Fruit fly (Drosophila melanogaster): ENCODE measurements around the gene tal-2A.

The tal-2A gene

DNA sequence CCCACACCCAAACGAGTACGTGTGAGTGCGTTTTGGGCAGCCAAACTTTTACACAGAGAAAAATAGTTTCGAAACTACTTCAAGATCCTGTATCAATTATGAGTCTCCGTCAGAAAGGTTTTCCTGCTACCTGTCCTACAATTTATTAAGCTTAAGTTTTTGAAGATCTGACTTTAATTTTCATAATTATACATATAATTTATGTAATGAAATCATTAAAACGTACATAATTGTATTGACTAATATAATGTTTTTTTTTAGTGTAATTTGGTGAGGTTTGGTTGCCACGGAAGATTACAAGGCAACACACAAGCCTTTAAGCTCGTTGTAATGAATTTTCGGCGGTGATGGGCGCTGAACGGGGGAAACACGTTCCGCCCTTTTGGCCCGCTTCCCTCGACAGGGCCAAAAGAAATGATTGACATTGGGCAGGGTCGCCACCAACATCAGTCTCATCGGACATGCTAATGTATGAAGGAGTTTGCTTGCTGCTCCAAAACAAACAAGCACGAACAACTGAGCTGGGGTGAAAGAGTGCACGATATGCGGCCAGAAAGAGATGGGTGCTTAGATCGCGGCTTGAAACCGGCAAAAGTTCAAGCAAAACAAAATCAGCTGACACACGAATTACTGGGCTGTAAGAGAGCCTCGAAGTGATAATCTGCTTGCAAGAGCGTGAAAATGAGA, 18.8 kb upstream of the tal-2A start (continued):
- TF ChIP-seq zfh1 (GFP tag; IDR thresholded peaks at IDR 0.05) (peak; percentile 61; the same call in 1 of the 3 replicates), pho (GFP tag; optimal IDR thresholded peaks at IDR 0.05) (no peak), CG5245 (GFP tag; optimal IDR thresholded peaks at IDR 0.05) (peak; percentile 30), Aef1 (GFP tag; IDR thresholded peaks at IDR 0.05) (no peak), ara (GFP tag; IDR thresholded peaks at IDR 0.05) (peak; percentile 67), CG31224 (GFP tag; IDR thresholded peaks at IDR 0.05) (no peak), gcm2 (GFP tag; optimal IDR thresholded peaks at IDR 0.05) (no peak), CG30020 (tag; optimal IDR thresholded peaks at IDR 0.05) (peak; percentile 24), CG11504 (tag; optimal IDR thresholded peaks at IDR 0.05) (peak; percentile 81), Mad (GFP tag; optimal IDR thresholded peaks at IDR 0.05) (peak; percentile 26), CG14965 (GFP tag; optimal IDR thresholded peaks at IDR 0.05; ENCODE audit: borderline replicate concordance) (no peak), zen (tag; optimal IDR thresholded peaks at IDR 0.05) (no peak), crc (GFP tag; optimal IDR thresholded peaks at IDR 0.05) (no peak), esg (GFP tag; conservative IDR thresholded peaks at IDR 0.05) (peak; percentile 64), Xrp1 (GFP tag; IDR thresholded peaks at IDR 0.05) (peak; percentile 83), CG17568 (GFP tag; optimal IDR thresholded peaks at IDR 0.05) (peak; percentile 53), Bteb2 (GFP tag; optimal IDR thresholded peaks at IDR 0.05) (no peak), Awh (GFP tag; IDR thresholded peaks at IDR 0.05) (peak; percentile 34; the same call in 1 of the 2 replicates), CG8944 (GFP tag; optimal IDR thresholded peaks at IDR 0.05) (peak; percentile 18), sc (optimal IDR thresholded peaks at IDR 0.05) (no peak), sc (GFP tag; optimal IDR thresholded peaks at IDR 0.05) (peak; percentile 78), CG2678 (tag; optimal IDR thresholded peaks at IDR 0.05) (peak; percentile 85), Med (GFP tag) (peak; percentile 80), lola (GFP tag; optimal IDR thresholded peaks at IDR 0.05) (peak in 1 of 3 experiments; percentile 85), CG1647 (GFP tag; optimal IDR thresholded peaks at IDR 0.05) (no peak), prd (optimal IDR thresholded peaks at IDR 0.05) (no peak), prd (GFP tag; IDR thresholded peaks at IDR 0.05) (peak; percentile 78; the same call in 2 of the 3 replicates), CG8388 (GFP tag; optimal IDR thresholded peaks at IDR 0.05) (peak; percentile 86), grau (tag; optimal IDR thresholded peaks at IDR 0.05) (peak; percentile 73), CG14667 (GFP tag; IDR thresholded peaks at IDR 0.05) (peak; percentile 42; the same call in 1 of the 2 replicates), CG31441 (GFP tag; IDR thresholded peaks at IDR 0.05) (peak; percentile 57; the same call in 1 of the 2 replicates), Dip3 (GFP tag; optimal IDR thresholded peaks at IDR 0.05) (no peak), ssp (GFP tag; IDR thresholded peaks at IDR 0.05) (peak; percentile 51; the same call in 1 of the 2 replicates), fru (optimal IDR thresholded peaks at IDR 0.05) (no peak), run (tag; optimal IDR thresholded peaks at IDR 0.05) (no peak), MBD-R2 (GFP tag; IDR thresholded peaks at IDR 0.05) (no peak), fd64A (GFP tag; optimal IDR thresholded peaks at IDR 0.05) (no peak), CG15269 (tag; optimal IDR thresholded peaks at IDR 0.05) (peak; percentile 62), CG16815 (GFP tag; optimal IDR thresholded peaks at IDR 0.05) (peak; percentile 14), zfh2 (GFP tag; optimal IDR thresholded peaks at IDR 0.05) (no peak), wdn (GFP tag; IDR thresholded peaks at IDR 0.05) (no peak), unpg (GFP tag; optimal IDR thresholded peaks at IDR 0.05) (peak; percentile 83), CG1529 (GFP tag; optimal IDR thresholded peaks at IDR 0.05) (peak; percentile 83), Hr3 (GFP tag; optimal IDR thresholded peaks at IDR 0.05) (peak; percentile 63), gsb-n (tag; optimal IDR thresholded peaks at IDR 0.05) (peak; percentile 77), phol (tag; optimal IDR thresholded peaks at IDR 0.05) (peak; percentile 85), Sry-δ (GFP tag; optimal IDR thresholded peaks at IDR 0.05) (no peak), CG32772 (GFP tag; IDR thresholded peaks at IDR 0.05) (peak; percentile 70), CG15011 (GFP tag; optimal IDR thresholded peaks at IDR 0.05) (peak; percentile 11), oc (tag; optimal IDR thresholded peaks at IDR 0.05) (peak; percentile 71), pb (GFP tag; optimal IDR thresholded peaks at IDR 0.05) (no peak)

Data from whole organism, embryonic.